Fruit fly (Drosophila melanogaster) whole organism, adult: Measurements from ENCODE around the gene Tep1.

Experiments used
- CG11617 ChIP-seq: fragments of 200-800 bp; sonication (Bioruptor generic); optimal IDR thresholded peaks from 2 replicates; lab custom pipeline; 2017; ENCODE audit warnings: mild to moderate bottlenecking, missing biosample characterization, missing genetic modification reagents, missing genetic modification characterization
- CG12768 ChIP-seq: fragments of 200-800 bp; sonication (Bioruptor generic); optimal IDR thresholded peaks from 2 replicates; lab custom pipeline; 2017; ENCODE audit warnings: missing biosample characterization, missing genetic modification characterization, mild to moderate bottlenecking, moderate library complexity, missing genetic modification reagents
- CG14711 ChIP-seq: fragments of 200-800 bp; sonication (Bioruptor generic); optimal IDR thresholded peaks from 2 replicates; lab custom pipeline; 2018; ENCODE audit warnings: missing biosample characterization, mild to moderate bottlenecking, missing genetic modification characterization, moderate library complexity
- CG1620 ChIP-seq: fragments of 200-800 bp; sonication (Bioruptor generic); optimal IDR thresholded peaks from 2 replicates; lab custom pipeline; 2016; ENCODE audit warnings: missing biosample characterization, missing genetic modification characterization
- CG33017 ChIP-seq: fragments of 200-800 bp; sonication (Bioruptor generic); optimal IDR thresholded peaks from 2 replicates; lab custom pipeline; 2018; ENCODE audit warnings: missing biosample characterization, mild to moderate bottlenecking, missing genetic modification characterization, moderate library complexity
- CG5204 ChIP-seq: fragments of 200-800 bp; sonication (Bioruptor generic); optimal IDR thresholded peaks from 2 replicates; lab custom pipeline; 2016; ENCODE audit warnings: missing biosample characterization, missing genetic modification characterization
- CG7045 ChIP-seq: fragments of 200-800 bp; sonication (Bioruptor generic); optimal IDR thresholded peaks from 2 replicates; lab custom pipeline; 2017; ENCODE audit warnings: missing biosample characterization, mild to moderate bottlenecking, missing genetic modification characterization
- CG7101 ChIP-seq: fragments of 200-800 bp; sonication (Bioruptor generic); optimal IDR thresholded peaks from 2 replicates; lab custom pipeline; 2018; ENCODE audit warnings: missing biosample characterization, mild to moderate bottlenecking, missing genetic modification characterization, moderate library complexity
- Clk ChIP-seq: fragments of 200-800 bp; sonication (Bioruptor generic); optimal IDR thresholded peaks from 2 replicates; lab custom pipeline; 2017; ENCODE audit warnings: missing biosample characterization, missing genetic modification characterization
- Crg-1 ChIP-seq: fragments of 200-800 bp; sonication (Bioruptor generic); optimal IDR thresholded peaks from 2 replicates; lab custom pipeline; 2016; ENCODE audit warnings: missing biosample characterization, missing genetic modification characterization
- Hr96 ChIP-seq: fragments of 200-800 bp; sonication (Bioruptor generic); optimal IDR thresholded peaks from 2 replicates; lab custom pipeline; 2016; ENCODE audit warnings: missing biosample characterization, missing genetic modification characterization
- Mnt ChIP-seq: fragments of 200-800 bp; sonication (Bioruptor generic); optimal IDR thresholded peaks from 2 replicates; lab custom pipeline; 2016; ENCODE audit warnings: missing biosample characterization, mild to moderate bottlenecking, missing genetic modification characterization
- bab1 ChIP-seq: fragments of 200-800 bp; sonication (Bioruptor generic); optimal IDR thresholded peaks from 3 replicates; lab custom pipeline; 2019; ENCODE audit warnings: missing biosample characterization, mild to moderate bottlenecking, missing genetic modification characterization, moderate library complexity
- cic ChIP-seq: fragments of 200-800 bp; sonication (Bioruptor generic); optimal IDR thresholded peaks from 2 replicates; lab custom pipeline; 2017; ENCODE audit warnings: missing biosample characterization, mild to moderate bottlenecking, missing genetic modification characterization, moderate library complexity
- cnc ChIP-seq, 2 experiments: fragments of >200 bp; optimal IDR thresholded peaks; 2 replicates each; lab custom pipeline; 2017
- kay ChIP-seq: fragments of 200-800 bp; sonication (Bioruptor generic); peaks from one replicate; lab custom pipeline; 2016; ENCODE audit warnings: missing biosample characterization, missing genetic modification characterization, borderline replicate concordance
- ovo ChIP-seq: fragments of 200-800 bp; sonication (Bioruptor generic); optimal IDR thresholded peaks from 2 replicates; lab custom pipeline; 2016; ENCODE audit warnings: missing biosample characterization, missing genetic modification characterization
- pad ChIP-seq: fragments of 200-800 bp; sonication (Bioruptor generic); optimal IDR thresholded peaks from 3 replicates; lab custom pipeline; 2017; ENCODE audit warnings: missing biosample characterization, missing genetic modification characterization, mild to moderate bottlenecking, moderate library complexity, missing genetic modification reagents
- tj ChIP-seq: fragments of 200-800 bp; sonication (Bioruptor generic); optimal IDR thresholded peaks from 3 replicates; lab custom pipeline; 2017; ENCODE audit warnings: missing biosample characterization, mild to moderate bottlenecking, missing genetic modification characterization, moderate library complexity
- toe ChIP-seq: fragments of 200-800 bp; sonication (Bioruptor generic); optimal IDR thresholded peaks from 2 replicates; lab custom pipeline; 2016; ENCODE audit warnings: missing biosample characterization, missing genetic modification characterization

Tep1 gene

dm6 chr2L:15909826-15910225, 16.2 kb upstream of the Tep1 start:
- TF ChIP-seq CG33017 (no peak), tj (GFP tag; lab: Kevin White, UChicago) (peak; percentile 82)

- TF ChIP-seq CG7101 (tag; lab: Kevin White, UChicago) (no peak), CG11617 (GFP tag; lab: Kevin White, UChicago) (no peak), ovo (no peak), CG12768 (GFP tag; lab: Kevin White, UChicago) (no peak), CG5204 (GFP tag; lab: Kevin White, UChicago) (no peak), kay (no peak), CG7045 (GFP tag; lab: Kevin White, UChicago) (no peak), tj (GFP tag; lab: Kevin White, UChicago) (no peak), toe (GFP tag; lab: Kevin White, UChicago) (no peak), Mnt (GFP tag; lab: Kevin White, UChicago) (no peak), bab1 (GFP tag; lab: Kevin White, UChicago) (no peak), Crg-1 (no peak), pad (GFP tag; lab: Kevin White, UChicago) (no peak), Clk (GFP tag; lab: Kevin White, UChicago) (no peak), CG14711 (no peak), CG33017 (no peak), cnc (optimal IDR thresholded peaks at IDR 0.05; lab: Kevin White, UChicago) (no peak)
These were observed 15.7 kb upstream of the Tep1 start for dm6 chr2L:15909277-15909674.

dm6 chr2L:15908496-15909276, 15.1 kb upstream of the Tep1 start:
- TF ChIP-seq cic (no peak), tj (GFP tag; lab: Kevin White, UChicago) (peak; percentile 72)

dm6 chr2L:15908086-15908485, 14.5 kb upstream of the Tep1 start:
- TF ChIP-seq tj (GFP tag; lab: Kevin White, UChicago): no peak
- TF ChIP-seq CG5204 (GFP tag; lab: Kevin White, UChicago): no peak
- no peak for TF ChIP-seq CG12768 (GFP tag; lab: Kevin White, UChicago)
- TF ChIP-seq CG1620: no peak
- TF ChIP-seq bab1 (GFP tag; lab: Kevin White, UChicago): no peak
- TF ChIP-seq Clk (GFP tag; lab: Kevin White, UChicago): no peak
- no peak for TF ChIP-seq toe (GFP tag; lab: Kevin White, UChicago)
- TF ChIP-seq ovo: no peak
- no peak for TF ChIP-seq pad (GFP tag; lab: Kevin White, UChicago)
- no peak for TF ChIP-seq Mnt (GFP tag; lab: Kevin White, UChicago)
- no peak for TF ChIP-seq Crg-1
- no peak for TF ChIP-seq kay
- TF ChIP-seq Hr96 (GFP tag; lab: Kevin White, UChicago): no peak
- TF ChIP-seq CG11617 (GFP tag; lab: Kevin White, UChicago): no peak
- TF ChIP-seq cic: no peak
- TF ChIP-seq CG7045 (GFP tag; lab: Kevin White, UChicago): no peak
- TF ChIP-seq cnc (optimal IDR thresholded peaks at IDR 0.05; lab: Kevin White, UChicago): no peak
- no peak for TF ChIP-seq CG33017
- no peak for TF ChIP-seq CG14711

- TF ChIP-seq Hr96 (GFP tag; lab: Kevin White, UChicago): no peak
- TF ChIP-seq bab1 (GFP tag; lab: Kevin White, UChicago): peak; percentile 0
- TF ChIP-seq tj (GFP tag; lab: Kevin White, UChicago): peak; percentile 88
These were observed 13.7 kb upstream of the Tep1 start for dm6 chr2L:15907358-15907757.

- TF ChIP-seq kay (no peak), Mnt (GFP tag; lab: Kevin White, UChicago) (no peak), toe (GFP tag; lab: Kevin White, UChicago) (no peak), ovo (no peak), cnc (optimal IDR thresholded peaks at IDR 0.05; lab: Kevin White, UChicago) (no peak), CG14711 (no peak), CG7101 (tag; lab: Kevin White, UChicago) (no peak), CG7045 (GFP tag; lab: Kevin White, UChicago) (no peak), CG5204 (GFP tag; lab: Kevin White, UChicago) (no peak), bab1 (GFP tag; lab: Kevin White, UChicago) (no peak), CG1620 (no peak), CG12768 (GFP tag; lab: Kevin White, UChicago) (no peak), pad (GFP tag; lab: Kevin White, UChicago) (no peak), Crg-1 (no peak), CG11617 (GFP tag; lab: Kevin White, UChicago) (no peak)
These were observed 10.1 kb upstream of the Tep1 start for dm6 chr2L:15903725-15904124.

dm6 chr2L:15902310-15902709, 8.7 kb upstream of the Tep1 start, which contains the start of gene CG31821:
TSS of gene CG31821 (minus strand) at chr2L:15902410.
- TF ChIP-seq CG1620: no peak
- TF ChIP-seq CG11617 (GFP tag; lab: Kevin White, UChicago): no peak
- TF ChIP-seq Hr96 (GFP tag; lab: Kevin White, UChicago): no peak
- no peak for TF ChIP-seq CG7045 (GFP tag; lab: Kevin White, UChicago)
- no peak for TF ChIP-seq ovo
- TF ChIP-seq CG14711: no peak
- TF ChIP-seq CG33017: no peak
- no peak for TF ChIP-seq Crg-1
- no peak for TF ChIP-seq toe (GFP tag; lab: Kevin White, UChicago)
- TF ChIP-seq Mnt (GFP tag; lab: Kevin White, UChicago): no peak
- no peak for TF ChIP-seq kay
- TF ChIP-seq tj (GFP tag; lab: Kevin White, UChicago): no peak
- TF ChIP-seq Clk (GFP tag; lab: Kevin White, UChicago): no peak
- TF ChIP-seq bab1 (GFP tag; lab: Kevin White, UChicago): no peak
- no peak for TF ChIP-seq pad (GFP tag; lab: Kevin White, UChicago)
- TF ChIP-seq cnc (optimal IDR thresholded peaks at IDR 0.05; lab: Kevin White, UChicago): no peak
